Fruit fly (Drosophila melanogaster) whole organism, embryonic: ENCODE data around the gene Mkp3.
A peak's percentile ranks its signal among the peaks of the same experiment; 100 is the strongest.

Source experiments
- Atf6 ChIP-seq: fragments of 200-800 bp; sonication (Bioruptor generic); IDR thresholded peaks from 2 replicates; pipeline ENCODE4 v1.3.6; 2022; ENCODE audit warnings: missing biosample characterization, missing genetic modification characterization
- CG10979 ChIP-seq: fragments of 200-800 bp; sonication (Bioruptor generic); optimal IDR thresholded peaks from 2 replicates; lab custom pipeline; 2018; ENCODE audit warnings: missing biosample characterization, mild to moderate bottlenecking, missing genetic modification characterization, moderate library complexity
- CG12104 ChIP-seq: fragments of 200-800 bp; sonication (Bioruptor generic); optimal IDR thresholded peaks from 3 replicates; lab custom pipeline; 2016; ENCODE audit warnings: missing biosample characterization, missing genetic modification characterization
- CG1602 ChIP-seq: fragments of 200-800 bp; sonication (Bioruptor generic); optimal IDR thresholded peaks from 3 replicates; lab custom pipeline; 2016; ENCODE audit warnings: missing biosample characterization, missing genetic modification characterization
- CG16813 ChIP-seq: fragments of 200-800 bp; sonication (Bioruptor generic); IDR thresholded peaks from 3 replicates; pipeline ENCODE4 v1.3.6; 2022; ENCODE audit warnings: missing biosample characterization, missing genetic modification characterization; ENCODE audit not compliant: partially characterized antibody
- CG17328 ChIP-seq: fragments of 200-800 bp; sonication (Bioruptor generic); IDR thresholded peaks from 2 replicates; pipeline ENCODE4 v1.3.6; 2022; ENCODE audit warnings: missing biosample characterization, missing genetic modification characterization
- CG17361 ChIP-seq: fragments of 200-800 bp; sonication (Bioruptor generic); IDR thresholded peaks from 3 replicates; pipeline ENCODE4 v1.3.6; 2022; ENCODE audit warnings: missing biosample characterization, missing genetic modification characterization
- CG1792 ChIP-seq: fragments of 200-800 bp; sonication (Bioruptor generic); optimal IDR thresholded peaks from 2 replicates; lab custom pipeline; 2016; ENCODE audit warnings: missing biosample characterization, missing genetic modification characterization
- CG4854 ChIP-seq: fragments of 200-800 bp; sonication (Bioruptor generic); optimal IDR thresholded peaks from 2 replicates; lab custom pipeline; 2016; ENCODE audit warnings: missing biosample characterization, missing genetic modification characterization, inconsistent platforms
- CG6654 ChIP-seq: fragments of 200-800 bp; sonication (Bioruptor generic); optimal IDR thresholded peaks from 2 replicates; lab custom pipeline; 2017; ENCODE audit warnings: missing biosample characterization, mild to moderate bottlenecking, missing genetic modification characterization
- CG7839 ChIP-seq: fragments of 200-800 bp; sonication (Bioruptor generic); optimal IDR thresholded peaks from 3 replicates; lab custom pipeline; 2018; ENCODE audit warnings: missing biosample characterization, mild to moderate bottlenecking, missing genetic modification characterization, moderate library complexity
- CG9932 ChIP-seq: fragments of 200-800 bp; sonication (Bioruptor generic); IDR thresholded peaks from 2 replicates; pipeline ENCODE4 v1.3.6; 2022; ENCODE audit warnings: missing biosample characterization, missing genetic modification characterization
- D19A ChIP-seq: fragments of 200-800 bp; optimal IDR thresholded peaks from 3 replicates; lab custom pipeline; 2019; ENCODE audit warnings: missing biosample characterization, mild to moderate bottlenecking, missing genetic modification characterization, moderate library complexity
- Dek ChIP-seq: fragments of 200-800 bp; sonication (Bioruptor generic); optimal IDR thresholded peaks from 3 replicates; lab custom pipeline; 2019; ENCODE audit warnings: missing biosample characterization, mild to moderate bottlenecking, missing genetic modification characterization, moderate library complexity
- Ets65A ChIP-seq: fragments of 200-800 bp; sonication (Bioruptor generic); peaks from one replicate; lab custom pipeline; 2016; ENCODE audit warnings: missing biosample characterization, missing genetic modification characterization
- Fer1 ChIP-seq: fragments of 200-800 bp; sonication (Bioruptor generic); optimal IDR thresholded peaks from 2 replicates; lab custom pipeline; 2017; ENCODE audit warnings: missing biosample characterization, mild to moderate bottlenecking, missing genetic modification characterization
- HLHmδ ChIP-seq: fragments of 200-800 bp; sonication (Bioruptor generic); optimal IDR thresholded peaks from 2 replicates; lab custom pipeline; 2018; ENCODE audit warnings: missing biosample characterization, mild to moderate bottlenecking, missing genetic modification characterization, moderate library complexity
- Hmx ChIP-seq: fragments of 200-800 bp; sonication (Bioruptor generic); optimal IDR thresholded peaks from 2 replicates; lab custom pipeline; 2016; ENCODE audit warnings: missing biosample characterization, missing genetic modification characterization
- Hr51 ChIP-seq, 2 experiments: fragments of 200-800 bp; sonication (Bioruptor generic); optimal IDR thresholded peaks; 2 replicates in 1 of 2; 3 replicates in 1 of 2; lab custom pipeline; 2016 to 2018; ENCODE audit warnings: missing biosample characterization in 2 of 2, missing genetic modification characterization in 2 of 2, mild to moderate bottlenecking in 1 of 2, moderate library complexity in 1 of 2
- Oli ChIP-seq: fragments of 200-800 bp; sonication (Bioruptor generic); optimal IDR thresholded peaks from 2 replicates; lab custom pipeline; 2018; ENCODE audit warnings: missing biosample characterization, mild to moderate bottlenecking, missing genetic modification characterization, moderate library complexity
- Stat92E ChIP-seq, 3 experiments: fragments of >200 bp in 2 of 3; fragments of 200-800 bp in 1 of 3; sonication (Bioruptor generic) in 1 of 3; optimal IDR thresholded peaks; 2 replicates each; lab custom pipeline; 2017 to 2019; ENCODE audit warnings: missing biosample characterization in 3 of 3, missing genetic modification characterization in 3 of 3, mild to moderate bottlenecking in 1 of 3, moderate library complexity in 1 of 3
- Xrp1 ChIP-seq: fragments of 200-800 bp; sonication (Bioruptor generic); IDR thresholded peaks from 2 replicates; pipeline ENCODE4 v1.3.6; 2022; ENCODE audit warnings: missing biosample characterization, missing genetic modification characterization
- al ChIP-seq: fragments of 200-800 bp; sonication (Bioruptor generic); IDR thresholded peaks from 2 replicates; pipeline ENCODE4 v1.3.6; 2022; ENCODE audit warnings: missing biosample characterization, missing genetic modification characterization
- bigmax ChIP-seq: fragments of 200-800 bp; sonication (Bioruptor generic); optimal IDR thresholded peaks from 2 replicates; lab custom pipeline; 2018; ENCODE audit warnings: missing biosample characterization, mild to moderate bottlenecking, missing genetic modification characterization
- bowl ChIP-seq: fragments of 200-800 bp; sonication (Bioruptor generic); IDR thresholded peaks from 2 replicates; pipeline ENCODE4 v1.3.6; 2022; ENCODE audit warnings: missing biosample characterization, missing genetic modification characterization
- br ChIP-seq: fragments of >200 bp; optimal IDR thresholded peaks from 2 replicates; lab custom pipeline; 2017
- bsh ChIP-seq, 2 experiments: fragments of 200-800 bp; sonication (Bioruptor generic); optimal IDR thresholded peaks; 2 replicates each; lab custom pipeline; 2017 to 2018; ENCODE audit warnings: mild to moderate bottlenecking in 2 of 2, missing biosample characterization in 2 of 2, missing genetic modification characterization in 2 of 2, moderate library complexity in 1 of 2
- cg ChIP-seq: fragments of 200-800 bp; sonication (Bioruptor generic); optimal IDR thresholded peaks from 3 replicates; lab custom pipeline; 2019; ENCODE audit warnings: missing biosample characterization, mild to moderate bottlenecking, missing genetic modification characterization, moderate library complexity
- crol ChIP-seq: fragments of 200-800 bp; sonication (Bioruptor generic); IDR thresholded peaks from 2 replicates; pipeline ENCODE4 v1.3.6; 2022; ENCODE audit warnings: missing biosample characterization, missing genetic modification characterization
- da ChIP-seq: fragments of 200-800 bp; sonication (Bioruptor generic); optimal IDR thresholded peaks from 2 replicates; lab custom pipeline; 2016; ENCODE audit warnings: missing biosample characterization, missing genetic modification characterization
- dmrt11E ChIP-seq: fragments of 200-800 bp; sonication (Bioruptor generic); optimal IDR thresholded peaks from 3 replicates; lab custom pipeline; 2018; ENCODE audit warnings: missing biosample characterization, mild to moderate bottlenecking, missing genetic modification characterization, moderate library complexity
- fd102C ChIP-seq: fragments of 200-800 bp; sonication (Bioruptor generic); optimal IDR thresholded peaks from 2 replicates; lab custom pipeline; 2018; ENCODE audit warnings: missing biosample characterization, mild to moderate bottlenecking, missing genetic modification characterization, moderate library complexity
- gce ChIP-seq: fragments of 200-800 bp; sonication (Bioruptor generic); IDR thresholded peaks from 3 replicates; pipeline ENCODE4 v1.3.6; 2022; ENCODE audit warnings: missing biosample characterization, missing genetic modification characterization
- gem ChIP-seq: fragments of 200-800 bp; sonication (Bioruptor generic); optimal IDR thresholded peaks from 2 replicates; lab custom pipeline; 2019; ENCODE audit warnings: missing biosample characterization, mild to moderate bottlenecking, missing genetic modification characterization, moderate library complexity
- grau ChIP-seq: fragments of 200-800 bp; optimal IDR thresholded peaks from 3 replicates; lab custom pipeline; 2019; ENCODE audit warnings: missing biosample characterization, mild to moderate bottlenecking, missing genetic modification characterization, moderate library complexity
- gro ChIP-seq: fragments of 200-800 bp; sonication (Bioruptor generic); optimal IDR thresholded peaks from 2 replicates; lab custom pipeline; 2016; ENCODE audit warnings: missing biosample characterization, missing genetic modification characterization
- lbe ChIP-seq: fragments of 200-800 bp; sonication (Bioruptor generic); optimal IDR thresholded peaks from 2 replicates; lab custom pipeline; 2016; ENCODE audit warnings: missing biosample characterization, mild to moderate bottlenecking, missing genetic modification characterization
- lola ChIP-seq, 3 experiments: fragments of >200 bp in 2 of 3; fragments of 200-800 bp in 1 of 3; sonication (Bioruptor generic) in 1 of 3; optimal IDR thresholded peaks; 2 replicates each; lab custom pipeline; 2017 to 2019; ENCODE audit warnings: missing biosample characterization in 3 of 3, missing genetic modification characterization in 3 of 3, mild to moderate bottlenecking in 1 of 3, moderate library complexity in 1 of 3
- mam ChIP-seq: fragments of 200-800 bp; sonication (Bioruptor generic); optimal IDR thresholded peaks from 3 replicates; lab custom pipeline; 2016; ENCODE audit warnings: missing biosample characterization, missing genetic modification characterization
- nerfin-1 ChIP-seq: fragments of 200-800 bp; sonication (Bioruptor generic); optimal IDR thresholded peaks from 3 replicates; lab custom pipeline; 2019; ENCODE audit warnings: missing biosample characterization, mild to moderate bottlenecking, missing genetic modification characterization, moderate library complexity
- nmo ChIP-seq: fragments of 200-800 bp; sonication (Bioruptor generic); optimal IDR thresholded peaks from 2 replicates; lab custom pipeline; 2018; ENCODE audit warnings: missing biosample characterization, mild to moderate bottlenecking, missing genetic modification characterization, moderate library complexity
- onecut ChIP-seq: fragments of 200-800 bp; sonication (Bioruptor generic); IDR thresholded peaks from 2 replicates; pipeline ENCODE4 v1.3.6; 2022; ENCODE audit warnings: missing biosample characterization, missing genetic modification characterization
- p53 ChIP-seq: fragments of 200-800 bp; sonication (Bioruptor generic); optimal IDR thresholded peaks from 2 replicates; lab custom pipeline; 2016; ENCODE audit warnings: missing biosample characterization, missing genetic modification characterization
- phol ChIP-seq: fragments of 200-800 bp; sonication (Bioruptor generic); optimal IDR thresholded peaks from 3 replicates; lab custom pipeline; 2018; ENCODE audit warnings: missing biosample characterization, mild to moderate bottlenecking, missing genetic modification characterization, moderate library complexity
- sd ChIP-seq: fragments of 200-800 bp; sonication (Bioruptor generic); optimal IDR thresholded peaks from 3 replicates; lab custom pipeline; 2018; ENCODE audit warnings: missing biosample characterization, mild to moderate bottlenecking, missing genetic modification characterization, moderate library complexity
- sens ChIP-seq: fragments of 200-800 bp; sonication (Bioruptor generic); peaks from one replicate; lab custom pipeline; 2016; ENCODE audit warnings: missing biosample characterization, missing genetic modification characterization
- so ChIP-seq: fragments of 200-800 bp; sonication (Bioruptor generic); IDR thresholded peaks from 3 replicates; pipeline ENCODE4 v1.3.6; 2022; ENCODE audit warnings: missing biosample characterization, missing genetic modification characterization
- tin ChIP-seq: fragments of 200-800 bp; sonication (Bioruptor generic); optimal IDR thresholded peaks from 3 replicates; lab custom pipeline; 2016; ENCODE audit warnings: missing biosample characterization, missing genetic modification characterization
- usp ChIP-seq: fragments of >200 bp; optimal IDR thresholded peaks from 2 replicates; lab custom pipeline; 2017; ENCODE audit warnings: missing biosample characterization, missing genetic modification characterization
- yki ChIP-seq: fragments of >200 bp; optimal IDR thresholded peaks from 3 replicates; lab custom pipeline; 2018
- zf30C ChIP-seq: fragments of 200-800 bp; sonication (Bioruptor generic); optimal IDR thresholded peaks from 3 replicates; lab custom pipeline; 2018; ENCODE audit warnings: missing biosample characterization, mild to moderate bottlenecking, missing genetic modification characterization

Mkp3 gene

dm6 chr3L:19036119-19036518 lies 50.1 kb downstream of the Mkp3 start (continued):
- TF ChIP-seq nerfin-1 (tag; lab: Kevin White, UChicago) (no peak), cg (GFP tag; lab: Kevin White, UChicago) (no peak), fd102C (GFP tag; lab: Kevin White, UChicago) (no peak), Hmx (GFP tag; lab: Kevin White, UChicago) (no peak), gro (GFP tag; lab: Kevin White, UChicago) (no peak), CG16813 (GFP tag; lab: Robert Waterston, UW) (no peak), CG12104 (no peak), onecut (no peak), CG9932 (GFP tag; lab: Robert Waterston, UW) (no peak), D19A (no peak), p53 (GFP tag; lab: Kevin White, UChicago) (no peak), bigmax (GFP tag; lab: Kevin White, UChicago) (no peak), Ets65A (GFP tag; lab: Kevin White, UChicago) (no peak), al (GFP tag; lab: Robert Waterston, UW) (no peak), mam (GFP tag; lab: Kevin White, UChicago) (no peak), Oli (tag; lab: Kevin White, UChicago) (no peak), Stat92E (GFP tag; optimal IDR thresholded peaks at IDR 0.05; lab: Kevin White, UChicago) (peak in 1 of 3 experiments; percentile 87), CG1602 (GFP tag; lab: Kevin White, UChicago) (no peak), tin (no peak), yki (no peak), da (GFP tag; lab: Kevin White, UChicago) (no peak), CG4854 (GFP tag; lab: Kevin White, UChicago) (no peak), crol (GFP tag; lab: Robert Waterston, UW) (0 out of 2 replicates have a peak, but pooled peaks have one; percentile 24), so (GFP tag; lab: Robert Waterston, UW) (no peak), bowl (no peak), sens (no peak), gce (no peak), HLHmδ (GFP tag; lab: Kevin White, UChicago) (no peak), sd (peak; percentile 94), CG1792 (no peak), nmo (GFP tag; lab: Kevin White, UChicago) (no peak), usp (GFP tag; lab: Kevin White, UChicago) (no peak), CG6654 (GFP tag; lab: Kevin White, UChicago) (no peak), lola (GFP tag; optimal IDR thresholded peaks at IDR 0.05; lab: Kevin White, UChicago) (no peak), Dek (no peak)

- peak in 1 of 2 experiments; percentile 22 for TF ChIP-seq Hr51 (GFP tag; optimal IDR thresholded peaks at IDR 0.05; lab: Kevin White, UChicago)
- TF ChIP-seq dmrt11E (tag; lab: Kevin White, UChicago): peak; percentile 27
- TF ChIP-seq Xrp1 (GFP tag; lab: Robert Waterston, UW): peak; percentile 41; the same call in 1 of the 2 replicates
- TF ChIP-seq CG17361 (GFP tag; lab: Robert Waterston, UW): peak; percentile 29; the same call in 1 of the 3 replicates
- TF ChIP-seq CG10979 (tag; lab: Kevin White, UChicago): peak; percentile 25
- peak; percentile 20 for TF ChIP-seq grau (tag; lab: Kevin White, UChicago)
- TF ChIP-seq br: no peak
- peak; percentile 21 for TF ChIP-seq lbe (GFP tag; lab: Kevin White, UChicago)
- TF ChIP-seq bsh (GFP tag; optimal IDR thresholded peaks at IDR 0.05; lab: Kevin White, UChicago): peak in 1 of 2 experiments; percentile 38
- TF ChIP-seq CG7839 (tag; lab: Kevin White, UChicago): peak; percentile 19
- TF ChIP-seq zf30C (GFP tag; lab: Kevin White, UChicago): peak; percentile 14
- 0 out of 2 replicates have a peak, but pooled peaks have one; percentile 15 for TF ChIP-seq CG17328 (GFP tag; lab: Robert Waterston, UW)
- TF ChIP-seq Fer1 (GFP tag; lab: Kevin White, UChicago): peak; percentile 6
- peak; percentile 17 for TF ChIP-seq phol (tag; lab: Kevin White, UChicago)
- TF ChIP-seq Atf6 (GFP tag; lab: Robert Waterston, UW): no peak
- TF ChIP-seq crol (GFP tag; lab: Robert Waterston, UW): peak; percentile 79
- TF ChIP-seq gem (tag; lab: Kevin White, UChicago): peak; percentile 53
- peak; percentile 15 for TF ChIP-seq Oli (tag; lab: Kevin White, UChicago)
These were observed 50.9 kb downstream of the Mkp3 start for dm6 chr3L:19035163-19035900.
